Worm (Caenorhabditis elegans) whole organism, L1 larva: Measurements from ENCODE around the gene F53F8.5.
A peak's percentile ranks its signal among the peaks of the same experiment; 100 is the strongest.

Experiments
- F16B12.6 ChIP-seq: fragments of 150-350 bp; optimal IDR thresholded peaks from 2 replicates; lab custom pipeline; 2014; ENCODE audit warnings: missing biosample characterization, missing genetic modification characterization
- aha-1 ChIP-seq: fragments of 150-350 bp; optimal IDR thresholded peaks from 2 replicates; lab custom pipeline; 2014; ENCODE audit warnings: missing biosample characterization, missing genetic modification characterization
- alr-1 ChIP-seq: fragments of 200-800 bp; sonication (Bioruptor generic); optimal IDR thresholded peaks from 2 replicates; lab custom pipeline; 2018; ENCODE audit warnings: borderline replicate concordance, mild to moderate bottlenecking, missing genetic modification characterization, missing compliant biosample characterization
- aly-2 ChIP-seq: fragments of 150-350 bp; optimal IDR thresholded peaks from 2 replicates; lab custom pipeline; 2014; ENCODE audit warnings: missing biosample characterization, missing genetic modification characterization
- ceh-63 ChIP-seq: fragments of 200-800 bp; sonication (Bioruptor generic); optimal IDR thresholded peaks from 2 replicates; lab custom pipeline; 2018; ENCODE audit warnings: mild to moderate bottlenecking, missing genetic modification characterization, missing compliant biosample characterization
- ceh-8 ChIP-seq: fragments of 200-800 bp; sonication (Bioruptor generic); optimal IDR thresholded peaks from 2 replicates; lab custom pipeline; 2018; ENCODE audit warnings: mild to moderate bottlenecking, missing genetic modification characterization, moderate library complexity, missing compliant biosample characterization
- ceh-82 ChIP-seq, 3 experiments: fragments of 150-350 bp in 1 of 3; sonication (generic microtip) in 2 of 3; optimal IDR thresholded peaks; 2 replicates each; lab custom pipeline; 2014 to 2017; ENCODE audit warnings: missing biosample characterization in 3 of 3, missing genetic modification characterization in 3 of 3
- ceh-90 ChIP-seq: sonication (generic microtip); optimal IDR thresholded peaks from 2 replicates; lab custom pipeline; 2016; ENCODE audit warnings: missing genetic modification characterization, missing compliant biosample characterization
- ces-1 ChIP-seq: fragments of 150-350 bp; optimal IDR thresholded peaks from 2 replicates; lab custom pipeline; 2014; ENCODE audit warnings: missing biosample characterization, missing genetic modification reagents, missing genetic modification characterization
- egl-13 ChIP-seq: sonication (generic microtip); optimal IDR thresholded peaks from 2 replicates; lab custom pipeline; 2016; ENCODE audit warnings: missing genotype, missing genetic modification reagents, missing genetic modification characterization, missing compliant biosample characterization
- elt-2 ChIP-seq: sonication (generic microtip); optimal IDR thresholded peaks from 2 replicates; lab custom pipeline; 2016; ENCODE audit warnings: missing genetic modification characterization, mild to moderate bottlenecking, inconsistent platforms, missing compliant biosample characterization, missing genetic modification reagents
- ets-5 ChIP-seq: fragments of 200-800 bp; sonication (Bioruptor generic); IDR thresholded peaks from 2 replicates; pipeline ENCODE4 v1.3.6; 2022; ENCODE audit warnings: missing genetic modification characterization, missing compliant biosample characterization
- fkh-10 ChIP-seq: sonication (generic microtip); optimal IDR thresholded peaks from 2 replicates; lab custom pipeline; 2017; ENCODE audit warnings: missing biosample characterization, missing genetic modification reagents, missing genetic modification characterization
- fkh-4 ChIP-seq: sonication (generic microtip); optimal IDR thresholded peaks from 2 replicates; lab custom pipeline; 2016; ENCODE audit warnings: missing compliant biosample characterization, missing genetic modification characterization, borderline replicate concordance
- fkh-8 ChIP-seq: sonication (generic microtip); optimal IDR thresholded peaks from 2 replicates; lab custom pipeline; 2016; ENCODE audit warnings: mild to moderate bottlenecking, missing genetic modification characterization, missing compliant biosample characterization
- grh-1 ChIP-seq: fragments of 200-800 bp; sonication (Bioruptor generic); IDR thresholded peaks from 2 replicates; pipeline ENCODE4 v1.3.6; 2022; ENCODE audit warnings: missing genetic modification reagents, missing genetic modification characterization, missing compliant biosample characterization
- irx-1 ChIP-seq: sonication (generic microtip); optimal IDR thresholded peaks from 2 replicates; lab custom pipeline; 2016; ENCODE audit warnings: missing genetic modification characterization, missing compliant biosample characterization
- isw-1 ChIP-seq: fragments of 200-800 bp; sonication (Bioruptor generic); IDR thresholded peaks from 2 replicates; pipeline ENCODE4 v1.3.6; 2022; ENCODE audit warnings: missing genetic modification characterization, missing compliant biosample characterization
- jun-1 ChIP-seq: fragments of 150-350 bp; optimal IDR thresholded peaks from 2 replicates; lab custom pipeline; 2014; ENCODE audit warnings: missing biosample characterization, missing genetic modification reagents, missing genetic modification characterization
- lin-14 ChIP-seq: fragments of 200-800 bp; sonication (Bioruptor generic); optimal IDR thresholded peaks from 2 replicates; lab custom pipeline; 2018; ENCODE audit warnings: mild to moderate bottlenecking, missing genetic modification characterization, moderate library complexity, missing compliant biosample characterization
- lin-35 ChIP-seq, 2 experiments: fragments of 150-350 bp; optimal IDR thresholded peaks; 2 replicates each; lab custom pipeline; 2014; ENCODE audit warnings: missing biosample characterization in 2 of 2, missing genetic modification characterization in 2 of 2, missing genetic modification reagents in 2 of 2
- lir-3 ChIP-seq: sonication (generic microtip); optimal IDR thresholded peaks from 2 replicates; lab custom pipeline; 2016; ENCODE audit warnings: mild to moderate bottlenecking, missing genetic modification characterization, moderate library complexity, missing compliant biosample characterization; ENCODE audit not compliant: poor library complexity
- mab-9 ChIP-seq: fragments of 200-800 bp; sonication (Bioruptor generic); IDR thresholded peaks from 2 replicates; pipeline ENCODE4 v1.3.6; 2022; ENCODE audit warnings: missing genetic modification reagents, missing genetic modification characterization, missing compliant biosample characterization
- mep-1 ChIP-seq: fragments of 150-350 bp; optimal IDR thresholded peaks from 2 replicates; lab custom pipeline; 2014; ENCODE audit warnings: missing biosample characterization, missing genetic modification characterization
- nhr-12 ChIP-seq: sonication (generic microtip); optimal IDR thresholded peaks from 2 replicates; lab custom pipeline; 2017; ENCODE audit warnings: missing biosample characterization, missing genetic modification characterization
- nhr-19 ChIP-seq: fragments of 200-800 bp; sonication (Bioruptor generic); conservative IDR thresholded peaks from 2 replicates; pipeline ENCODE4 v1.3.6; 2022; ENCODE audit warnings: missing genetic modification characterization, missing compliant biosample characterization
- nhr-20 ChIP-seq: sonication (generic microtip); optimal IDR thresholded peaks from 2 replicates; lab custom pipeline; 2016; ENCODE audit warnings: mild to moderate bottlenecking, missing genetic modification characterization, missing compliant biosample characterization
- nhr-77 ChIP-seq: fragments of 150-350 bp; optimal IDR thresholded peaks from 2 replicates; lab custom pipeline; 2014; ENCODE audit warnings: missing biosample characterization, missing genetic modification characterization
- nhr-85 ChIP-seq: sonication (generic microtip); peaks from one replicate; lab custom pipeline; 2016; ENCODE audit warnings: missing genetic modification characterization, inconsistent platforms, missing compliant biosample characterization
- nhr-90 ChIP-seq: sonication (generic microtip); optimal IDR thresholded peaks from 2 replicates; lab custom pipeline; 2016; ENCODE audit warnings: mild to moderate bottlenecking, missing genetic modification characterization, missing compliant biosample characterization; ENCODE audit not compliant: poor library complexity
- pag-3 ChIP-seq: sonication (generic microtip); optimal IDR thresholded peaks from 2 replicates; lab custom pipeline; 2017; ENCODE audit warnings: missing genetic modification characterization, mild to moderate bottlenecking, missing compliant biosample characterization, antibody characterized with exemption, borderline replicate concordance; ENCODE audit not compliant: insufficient read depth
- skn-1 ChIP-seq: fragments of 150-350 bp; optimal IDR thresholded peaks from 2 replicates; lab custom pipeline; 2014; ENCODE audit warnings: missing biosample characterization, missing genetic modification characterization
- snu-23 ChIP-seq: sonication (generic microtip); optimal IDR thresholded peaks from 2 replicates; lab custom pipeline; 2016; ENCODE audit warnings: missing genetic modification characterization, missing compliant biosample characterization
- sox-4 ChIP-seq: sonication (generic microtip); optimal IDR thresholded peaks from 2 replicates; lab custom pipeline; 2016; ENCODE audit warnings: missing genetic modification characterization, missing compliant biosample characterization
- sptf-1 ChIP-seq: fragments of 150-350 bp; optimal IDR thresholded peaks from 2 replicates; lab custom pipeline; 2014; ENCODE audit warnings: missing biosample characterization, missing genetic modification characterization
- swsn-7 ChIP-seq: sonication (generic microtip); optimal IDR thresholded peaks from 2 replicates; lab custom pipeline; 2016; ENCODE audit warnings: missing genetic modification characterization, missing compliant biosample characterization
- tbx-2 ChIP-seq: sonication (generic microtip); optimal IDR thresholded peaks from 2 replicates; lab custom pipeline; 2016; ENCODE audit warnings: missing genetic modification characterization, missing compliant biosample characterization
- tlp-1 ChIP-seq: fragments of 150-350 bp; optimal IDR thresholded peaks from 2 replicates; lab custom pipeline; 2014; ENCODE audit warnings: missing biosample characterization, missing genetic modification characterization
- unc-30 ChIP-seq: sonication (generic microtip); optimal IDR thresholded peaks from 2 replicates; lab custom pipeline; 2017; ENCODE audit warnings: missing biosample characterization, missing genetic modification characterization
- unc-62 ChIP-seq: fragments of 150-350 bp; optimal IDR thresholded peaks from 2 replicates; lab custom pipeline; 2014; ENCODE audit warnings: missing biosample characterization, missing genetic modification reagents, missing genetic modification characterization
- unc-98 ChIP-seq: fragments of 200-800 bp; sonication (Bioruptor generic); IDR thresholded peaks from 2 replicates; pipeline ENCODE4 v1.3.6; 2022; ENCODE audit warnings: missing genetic modification characterization, missing compliant biosample characterization
- xbp-1 ChIP-seq: sonication (generic microtip); optimal IDR thresholded peaks from 2 replicates; lab custom pipeline; 2016; ENCODE audit warnings: missing genetic modification characterization, missing compliant biosample characterization
- zag-1 ChIP-seq: fragments of 150-350 bp; optimal IDR thresholded peaks from 2 replicates; lab custom pipeline; 2014; ENCODE audit warnings: missing biosample characterization, missing genetic modification characterization

The F53F8.5 gene

ce11 chrV:20744290-20744837 is 40.5 kb upstream of the F53F8.5 start, which contains the start of gene dnj-25 (continued):
- TF ChIP-seq swsn-7 (tag; lab: Kevin White, UChicago) (no peak), lin-35 (GFP tag; optimal IDR thresholded peaks at IDR 0.05; lab: Kevin White, UChicago) (peak; percentile 19 to 50)

ce11 chrV:20739387-20739786 is 35.5 kb upstream of the F53F8.5 start:
- no peak for TF ChIP-seq nhr-19
- peak; percentile 65 for TF ChIP-seq fkh-10 (GFP tag; lab: Kevin White, UChicago)
- no peak for TF ChIP-seq unc-98 (GFP tag; lab: Robert Waterston, UW)
- TF ChIP-seq xbp-1: no peak
- TF ChIP-seq ces-1 (GFP tag; lab: Kevin White, UChicago): peak; percentile 33
- TF ChIP-seq tbx-2 (tag; lab: Kevin White, UChicago): peak; percentile 7
- TF ChIP-seq irx-1 (tag; lab: Kevin White, UChicago): peak; percentile 2
- TF ChIP-seq ceh-82 (tag; optimal IDR thresholded peaks at IDR 0.05; lab: Kevin White, UChicago): no peak
- TF ChIP-seq grh-1 (GFP tag; lab: Robert Waterston, UW): no peak
- TF ChIP-seq F16B12.6 (tag; lab: Kevin White, UChicago): no peak
- TF ChIP-seq snu-23 (GFP tag; lab: Kevin White, UChicago): no peak

- TF ChIP-seq mep-1 (tag; lab: Kevin White, UChicago) (no peak), nhr-90 (tag; lab: Kevin White, UChicago) (no peak), nhr-12 (no peak), skn-1 (no peak), fkh-4 (tag; lab: Kevin White, UChicago) (no peak), nhr-85 (tag; lab: Kevin White, UChicago) (no peak), ceh-90 (no peak), fkh-8 (no peak), tlp-1 (tag; lab: Kevin White, UChicago) (no peak), pag-3 (no peak), egl-13 (tag; lab: Kevin White, UChicago) (no peak), jun-1 (tag; lab: Kevin White, UChicago) (no peak), zag-1 (tag; lab: Kevin White, UChicago) (no peak), lir-3 (no peak), sox-4 (tag; lab: Kevin White, UChicago) (no peak), elt-2 (tag; lab: Kevin White, UChicago) (no peak), aly-2 (tag; lab: Kevin White, UChicago) (no peak), sptf-1 (no peak), unc-30 (no peak), irx-1 (tag; lab: Kevin White, UChicago) (no peak)
- TF ChIP-seq, all 84 proteins: peak for 0
Observed at ce11 chrV:20734658-20735057, 30.8 kb upstream of the F53F8.5 start, which contains the start of gene srxa-6. Gene srxa-6 (plus strand): TSS chrV:20734958.

ce11 chrV:20731787-20732186 is 27.9 kb upstream of the F53F8.5 start, which contains the start of gene srxa-1:
Gene srxa-1 (plus strand): TSS chrV:20732087.
- TF ChIP-seq lin-35 (GFP tag; optimal IDR thresholded peaks at IDR 0.05; lab: Kevin White, UChicago) (no peak), unc-30 (no peak), alr-1 (tag; lab: Kevin White, UChicago) (no peak), sptf-1 (no peak)

- no peak for TF ChIP-seq ceh-8 (GFP tag; lab: Kevin White, UChicago)
- no peak for TF ChIP-seq egl-13 (tag; lab: Kevin White, UChicago)
- no peak for TF ChIP-seq unc-62
- peak; percentile 52 for TF ChIP-seq snu-23 (GFP tag; lab: Kevin White, UChicago)
- peak; percentile 30 for TF ChIP-seq nhr-77
- TF ChIP-seq aha-1 (tag; lab: Kevin White, UChicago): no peak
- peak; percentile 50 for TF ChIP-seq nhr-20 (tag; lab: Kevin White, UChicago)
- TF ChIP-seq aly-2 (tag; lab: Kevin White, UChicago): no peak
- TF ChIP-seq ceh-90: no peak
- no peak for TF ChIP-seq lin-14 (GFP tag; lab: Kevin White, UChicago)
- 0 out of 2 replicates have a peak, but pooled peaks have one; percentile 26 for TF ChIP-seq mab-9
- no peak for TF ChIP-seq isw-1 (GFP tag; lab: Robert Waterston, UW)
- TF ChIP-seq ceh-63 (GFP tag; lab: Kevin White, UChicago): no peak
- TF ChIP-seq unc-98 (GFP tag; lab: Robert Waterston, UW): no peak
- no peak for TF ChIP-seq ets-5
- TF ChIP-seq nhr-85 (tag; lab: Kevin White, UChicago): peak; percentile 58
- no peak for TF ChIP-seq pag-3
- TF ChIP-seq jun-1 (tag; lab: Kevin White, UChicago): peak; percentile 10
- peak; percentile 67 for TF ChIP-seq nhr-90 (tag; lab: Kevin White, UChicago)
- no peak for TF ChIP-seq grh-1 (GFP tag; lab: Robert Waterston, UW)
- peak; percentile 36 for TF ChIP-seq skn-1
Observed at ce11 chrV:20728763-20729350, 25.0 kb upstream of the F53F8.5 start, which contains the start of gene ipla-3. Gene ipla-3 (minus strand): TSS chrV:20729272.
